Worm (Caenorhabditis elegans) whole organism, mixed stage, embryonic: ENCODE data around the gene his-5.
"Not testable (repeated sequence)": the region's sequence is repeated elsewhere in the genome, so short reads cannot be mapped to it uniquely, and the experiment has no call there.

ENCODE experiments used
- ceh-83 ChIP-seq: fragments of 200-800 bp; sonication (Bioruptor generic); optimal IDR thresholded peaks from 2 replicates; lab custom pipeline; 2018; ENCODE audit warnings: mild to moderate bottlenecking, missing genetic modification characterization, missing compliant biosample characterization
- elt-3 ChIP-seq: fragments of 150-350 bp; optimal IDR thresholded peaks from 2 replicates; lab custom pipeline; 2014; ENCODE audit warnings: missing biosample characterization, missing genetic modification characterization
- lsy-2 ChIP-seq: fragments of 150-350 bp; optimal IDR thresholded peaks from 2 replicates; lab custom pipeline; 2014; ENCODE audit warnings: missing biosample characterization, missing genetic modification characterization
- mab-5 ChIP-seq: fragments of 150-350 bp; optimal IDR thresholded peaks from 2 replicates; lab custom pipeline; 2014; ENCODE audit warnings: missing biosample characterization, missing genetic modification characterization
- mls-2 ChIP-seq: sonication (generic microtip); optimal IDR thresholded peaks from 2 replicates; lab custom pipeline; 2016; ENCODE audit warnings: mild to moderate bottlenecking, missing genetic modification characterization, moderate library complexity, missing compliant biosample characterization
- snpc-4 ChIP-seq: fragments of 150-350 bp; optimal IDR thresholded peaks from 2 replicates; lab custom pipeline; 2014; ENCODE audit warnings: missing biosample characterization, missing genetic modification characterization
- sptf-1 ChIP-seq: sonication (generic microtip); optimal IDR thresholded peaks from 2 replicates; lab custom pipeline; 2017; ENCODE audit warnings: mild to moderate bottlenecking, missing genetic modification characterization, moderate library complexity, missing compliant biosample characterization
- unc-120 ChIP-seq: sonication (generic microtip); optimal IDR thresholded peaks from 2 replicates; lab custom pipeline; 2017; ENCODE audit warnings: missing genetic modification characterization, missing compliant biosample characterization; ENCODE audit not compliant: poor library complexity, severe bottlenecking
- unc-39 ChIP-seq: fragments of 150-350 bp; optimal IDR thresholded peaks from 2 replicates; lab custom pipeline; 2014; ENCODE audit warnings: missing biosample characterization, missing genetic modification characterization

his-5 gene

DNA sequence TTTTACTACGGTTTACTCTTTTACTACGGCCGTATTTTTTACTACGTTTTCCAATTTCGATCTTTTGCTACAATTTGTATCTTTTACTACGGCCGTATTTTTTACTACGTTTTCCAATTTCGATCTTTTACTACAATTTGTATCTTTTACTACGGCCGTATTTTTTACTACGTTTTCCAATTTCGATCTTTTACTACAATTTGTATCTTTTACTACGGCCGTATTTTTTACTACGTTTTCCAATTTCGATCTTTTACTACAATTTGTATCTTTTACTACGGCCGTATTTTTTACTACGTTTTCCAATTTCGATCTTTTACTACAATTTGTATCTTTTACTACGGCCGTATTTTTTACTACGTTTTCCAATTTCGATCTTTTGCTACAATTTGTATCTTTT, 39.7 kb downstream of the his-5 start, which contains the start of gene F25G6.1:
TSS of gene F25G6.1 (plus strand) at position 301 of the 400 bp plus-strand sequence.
- not testable (repeated sequence) for TF ChIP-seq mab-5, unc-39, sptf-1 (tag; lab: Kevin White, UChicago)

DNA sequence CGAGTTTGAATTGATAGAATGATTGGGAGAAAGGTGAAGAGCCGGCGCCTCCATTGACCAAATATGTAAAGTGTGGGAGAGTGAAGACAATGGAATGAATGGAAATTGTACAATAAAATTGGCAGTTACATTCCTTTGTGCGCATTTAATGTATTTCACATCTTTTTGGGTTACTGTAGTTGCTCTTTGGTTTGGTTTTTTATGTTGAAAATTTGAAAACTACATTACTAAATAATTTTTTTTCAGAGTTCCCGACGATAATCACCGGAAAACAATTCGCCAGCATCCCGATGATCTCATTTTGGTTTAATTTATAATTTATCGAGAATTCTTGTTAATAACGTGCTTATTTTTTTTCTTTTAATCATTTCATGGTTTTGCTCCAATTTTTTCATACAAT, 45.9 kb downstream of the his-5 start, which contains the start of gene C10B5.1:
TSS of gene C10B5.1 (plus strand) at position 301 of the 400 bp plus-strand sequence.
- TF ChIP-seq mls-2 = no peak
- no peak for TF ChIP-seq lsy-2
- no peak for TF ChIP-seq unc-120 (tag; lab: Kevin White, UChicago)
- TF ChIP-seq elt-3 (tag; lab: Kevin White, UChicago) = no peak
- TF ChIP-seq ceh-83 (GFP tag; lab: Kevin White, UChicago) = no peak
- TF ChIP-seq snpc-4 (tag; lab: Kevin White, UChicago) = no peak
- TF ChIP-seq, all 35 proteins: peak for 0
